Worm (Caenorhabditis elegans): ENCODE measurements around the gene H20J04.9.

Gene H20J04.9

DNA sequence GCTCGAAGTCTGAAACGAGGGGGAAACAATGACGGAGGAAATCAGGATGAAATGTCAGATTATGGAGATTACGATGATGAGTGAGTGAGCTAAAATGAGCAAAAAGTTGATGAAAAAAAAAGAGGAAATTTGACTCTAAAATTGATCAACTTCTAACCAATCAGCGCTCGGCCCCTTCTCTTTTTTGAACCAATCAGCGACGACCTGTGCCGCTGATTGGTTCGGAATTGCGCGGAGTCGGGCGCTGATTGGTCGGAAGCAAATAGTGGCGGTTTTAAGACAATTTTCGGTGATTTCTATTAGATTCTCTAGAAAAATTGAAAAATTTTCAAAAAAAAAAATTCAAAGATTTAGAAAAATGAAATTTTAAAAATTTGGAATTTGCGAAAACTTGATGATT lies 13.3 kb upstream of the H20J04.9 start:
- TF ChIP-seq fos-1 (tag; optimal IDR thresholded peaks at IDR 0.05) = no peak
- no peak for TF ChIP-seq zip-4 (GFP tag; optimal IDR thresholded peaks at IDR 0.05)
- no peak for TF ChIP-seq lin-15B (tag; optimal IDR thresholded peaks at IDR 0.05)
- TF ChIP-seq pax-3 (tag; optimal IDR thresholded peaks at IDR 0.05) = no peak
- TF ChIP-seq nhr-76 (tag; optimal IDR thresholded peaks at IDR 0.05) = no peak
- no peak for TF ChIP-seq rnt-1 (tag; optimal IDR thresholded peaks at IDR 0.05)
- no peak for TF ChIP-seq efl-3 (GFP tag; optimal IDR thresholded peaks at IDR 0.05)

DNA sequence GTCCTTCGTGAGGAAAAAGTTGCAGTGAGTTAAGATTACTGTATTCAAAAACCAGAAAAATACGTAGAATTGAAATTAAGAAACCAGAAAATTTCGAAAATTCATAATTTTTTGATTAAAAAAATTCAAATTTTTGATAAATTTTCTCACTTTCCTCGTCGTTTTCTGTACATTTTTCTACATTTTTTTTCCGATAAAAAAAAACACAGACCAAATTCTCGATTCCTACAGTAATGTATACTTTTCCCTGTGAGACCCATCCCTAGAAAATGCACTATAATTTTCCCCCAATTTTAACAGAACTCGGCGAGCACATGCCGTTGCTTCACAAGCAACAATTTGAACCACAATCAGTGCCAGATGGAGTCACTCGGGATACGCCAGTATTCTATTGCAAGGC lies 11.1 kb upstream of the H20J04.9 start, which contains the start of gene athp-2:
Gene athp-2 (plus strand): TSS at position 301 of the 400 bp plus-strand sequence.
- TF ChIP-seq fkh-4 (tag; optimal IDR thresholded peaks at IDR 0.05; ENCODE audit: borderline replicate concordance) = no peak

DNA sequence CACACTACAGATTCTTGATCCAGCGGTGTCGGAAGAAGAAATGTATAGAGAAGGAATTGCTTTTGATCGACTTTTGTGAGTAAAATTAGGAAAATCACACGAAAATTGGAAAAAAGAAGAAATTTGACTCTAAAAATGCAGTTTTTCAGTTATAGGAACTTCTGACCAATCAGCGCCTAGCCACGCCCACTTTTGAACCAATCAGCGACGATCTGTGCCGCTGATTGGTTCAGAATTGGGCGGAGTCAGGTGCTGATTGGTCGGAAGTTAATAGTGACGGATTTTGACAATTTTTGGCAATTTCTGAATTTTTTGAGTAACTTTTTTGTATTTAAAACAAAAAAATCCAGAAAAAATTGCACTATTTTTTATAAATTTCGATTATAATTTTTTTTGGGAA lies 9.5 kb upstream of the H20J04.9 start:
- TF ChIP-seq Y116A8C.19 (tag; optimal IDR thresholded peaks at IDR 0.05; ENCODE audit: borderline replicate concordance) (no peak), tlp-1 (tag; optimal IDR thresholded peaks at IDR 0.05) (no peak)

DNA sequence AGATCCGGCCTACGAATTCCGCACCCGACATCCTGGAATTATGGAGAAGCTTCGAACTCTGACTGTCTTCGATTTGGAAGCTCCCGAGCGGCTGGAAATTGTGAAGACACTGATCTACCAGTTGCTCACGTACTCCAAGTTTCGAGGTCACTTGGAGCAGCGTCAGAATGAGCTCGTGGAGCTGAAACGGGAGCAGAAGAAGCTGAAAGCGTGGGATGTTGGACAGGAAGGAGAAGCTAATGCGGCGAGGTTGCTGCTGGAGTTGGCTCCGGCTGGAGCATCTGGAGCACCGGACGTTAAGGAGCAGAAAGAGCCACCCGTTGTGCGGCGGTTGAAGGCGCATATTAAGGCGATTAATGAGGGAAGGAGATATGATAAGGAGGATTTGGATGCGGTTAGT lies 6.7 kb upstream of the H20J04.9 start:
- TF ChIP-seq sup-37 (GFP tag; optimal IDR thresholded peaks at IDR 0.05) (no peak), lin-15B (tag; optimal IDR thresholded peaks at IDR 0.05) (no peak), tbx-2 (tag; optimal IDR thresholded peaks at IDR 0.05) (no peak), elt-3 (tag; optimal IDR thresholded peaks at IDR 0.05) (no peak), nhr-77 (tag; optimal IDR thresholded peaks at IDR 0.05) (no peak)

DNA sequence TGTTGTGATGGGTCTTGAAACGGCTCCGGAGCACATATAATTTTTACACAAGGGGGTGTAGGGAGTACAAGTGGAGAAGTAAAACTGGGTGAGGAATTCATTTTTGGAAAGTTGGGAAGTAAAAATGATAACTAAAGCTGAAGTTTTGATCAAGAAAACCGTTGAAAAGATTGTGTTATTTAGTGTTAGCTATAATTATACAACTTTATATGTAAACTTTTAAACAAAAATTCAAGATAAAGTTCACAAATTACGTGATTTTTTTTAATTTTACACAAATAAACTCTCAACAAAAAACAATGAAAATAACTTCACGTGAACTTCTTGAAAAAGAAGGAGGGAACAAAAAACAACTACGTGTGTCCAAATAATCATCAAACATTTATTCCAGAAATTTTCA lies 4.2 kb downstream of the H20J04.9 start, which contains the start of the genes H20J04.7 and H20J04.1:
Gene H20J04.7 (minus strand): TSS at position 101 of the 400 bp plus-strand sequence.
Gene H20J04.1 (plus strand): TSS at position 397 of the 400 bp plus-strand sequence.
- TF ChIP-seq nhr-20 (tag; optimal IDR thresholded peaks at IDR 0.05) (no peak), nhr-47 (tag; optimal IDR thresholded peaks at IDR 0.05) (no peak), nhr-11 (tag; optimal IDR thresholded peaks at IDR 0.05) (no peak), ztf-4 (tag; optimal IDR thresholded peaks at IDR 0.05) (no peak), dsc-1 (tag; optimal IDR thresholded peaks at IDR 0.05) (no peak), sptf-1 (tag; optimal IDR thresholded peaks at IDR 0.05) (no peak), mdl-1 (tag; optimal IDR thresholded peaks at IDR 0.05) (no peak), pag-3 (tag; optimal IDR thresholded peaks at IDR 0.05; ENCODE audit: borderline replicate concordance, insufficient read depth) (no peak), hlh-4 (tag; optimal IDR thresholded peaks at IDR 0.05) (no peak), ces-1 (GFP tag; optimal IDR thresholded peaks at IDR 0.05) (no peak), F16B12.6 (tag; optimal IDR thresholded peaks at IDR 0.05) (no peak), blmp-1 (tag; optimal IDR thresholded peaks at IDR 0.05) (no peak), nhr-71 (tag; optimal IDR thresholded peaks at IDR 0.05) (no peak), lin-14 (GFP tag; optimal IDR thresholded peaks at IDR 0.05) (no peak), alr-1 (tag; optimal IDR thresholded peaks at IDR 0.05; ENCODE audit: borderline replicate concordance) (no peak)

DNA sequence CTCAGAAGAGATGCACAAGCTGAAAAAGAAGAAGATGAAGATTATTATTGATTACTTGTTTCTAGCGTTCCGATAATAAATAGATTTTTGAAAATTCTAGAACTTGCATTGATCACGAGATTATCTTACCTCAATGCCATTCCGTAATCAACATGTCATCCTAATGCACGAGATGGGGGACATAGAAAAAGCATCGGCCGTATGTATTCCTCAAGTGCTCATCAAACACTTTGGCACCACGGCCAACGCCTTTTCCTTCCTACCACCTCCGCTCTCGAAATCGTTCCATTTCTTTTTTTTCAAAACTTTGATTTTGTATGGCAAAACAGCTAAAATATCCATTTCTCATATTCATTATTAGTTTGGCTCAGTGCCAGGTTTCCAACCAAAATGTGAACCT lies 7.8 kb downstream of the H20J04.9 start, which contains the start of gene lat-2:
Gene lat-2 (plus strand): TSS at position 301 of the 400 bp plus-strand sequence.
- TF ChIP-seq aly-2 (tag; optimal IDR thresholded peaks at IDR 0.05) = no peak
- TF ChIP-seq zip-4 (GFP tag; optimal IDR thresholded peaks at IDR 0.05) = no peak
- no peak for TF ChIP-seq sup-37 (GFP tag; optimal IDR thresholded peaks at IDR 0.05)
- TF ChIP-seq nhr-11 (tag; optimal IDR thresholded peaks at IDR 0.05) = no peak
- no peak for TF ChIP-seq snu-23 (GFP tag; optimal IDR thresholded peaks at IDR 0.05)
- TF ChIP-seq tbx-2 (tag; optimal IDR thresholded peaks at IDR 0.05) = no peak
- TF ChIP-seq nhr-76 (tag; optimal IDR thresholded peaks at IDR 0.05) = no peak

All from whole organism, L1 larva.